Worm (Caenorhabditis elegans): ENCODE data around the gene frpr-17.

DNA sequence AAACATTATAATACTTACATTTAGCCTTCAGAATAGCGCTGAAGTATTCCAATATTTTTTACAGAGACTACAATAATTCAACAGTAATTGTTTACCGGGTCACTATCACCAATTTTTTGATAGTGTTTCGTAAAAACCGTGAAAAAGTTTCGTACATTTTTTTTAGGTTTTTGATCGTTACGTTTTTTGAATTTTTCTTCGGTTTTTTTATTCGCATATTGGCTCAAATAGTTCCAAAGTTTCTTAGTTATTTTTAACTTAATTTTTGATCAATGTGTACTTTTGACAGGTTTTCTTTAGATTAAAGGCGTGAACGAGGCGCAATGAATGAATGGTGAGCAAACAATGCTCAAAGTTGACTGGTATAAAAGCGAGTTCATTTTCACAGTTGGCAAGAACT, 17.2 kb downstream of the frpr-17 start, which contains the start of gene fipr-3:
- TF ChIP-seq nhr-237 (tag; optimal IDR thresholded peaks at IDR 0.05): no peak
- no peak for TF ChIP-seq mls-2 (tag; optimal IDR thresholded peaks at IDR 0.05)
- no peak for TF ChIP-seq sptf-1 (tag; optimal IDR thresholded peaks at IDR 0.05)
- no peak for TF ChIP-seq bed-3 (GFP tag; optimal IDR thresholded peaks at IDR 0.05)
- TF ChIP-seq cnd-1 (tag; optimal IDR thresholded peaks at IDR 0.05): no peak
- no peak for TF ChIP-seq sem-2 (GFP tag; optimal IDR thresholded peaks at IDR 0.05)
- TF ChIP-seq ham-2 (GFP tag; optimal IDR thresholded peaks at IDR 0.05): no peak
- TF ChIP-seq mep-1 (tag; optimal IDR thresholded peaks at IDR 0.05): no peak
- TF ChIP-seq nhr-76 (tag; optimal IDR thresholded peaks at IDR 0.05): no peak
- TF ChIP-seq nhr-2 (tag; optimal IDR thresholded peaks at IDR 0.05): no peak
- TF ChIP-seq unc-39 (tag; optimal IDR thresholded peaks at IDR 0.05): no peak
- no peak for TF ChIP-seq snpc-4 (tag; optimal IDR thresholded peaks at IDR 0.05)
- TF ChIP-seq flh-1 (GFP tag; optimal IDR thresholded peaks at IDR 0.05): no peak
- no peak for TF ChIP-seq lin-32 (GFP tag; optimal IDR thresholded peaks at IDR 0.05)
